Fruit fly (Drosophila melanogaster) whole organism, prepupa: ENCODE data around the gene ClC-c.
A peak's percentile ranks its signal among the peaks of the same experiment; 100 is the strongest.

Source experiments
- Blimp-1 ChIP-seq: fragments of 200-800 bp; sonication (Bioruptor generic); optimal IDR thresholded peaks from 3 replicates; lab custom pipeline; 2017; ENCODE audit warnings: missing biosample characterization, missing genetic modification characterization, mild to moderate bottlenecking, moderate library complexity, missing genetic modification reagents
- CG10631 ChIP-seq: fragments of 200-800 bp; sonication (Bioruptor generic); optimal IDR thresholded peaks from 2 replicates; lab custom pipeline; 2016; ENCODE audit warnings: missing biosample characterization, missing genetic modification characterization
- CG10669 ChIP-seq: fragments of 200-800 bp; sonication (Bioruptor generic); optimal IDR thresholded peaks from 3 replicates; lab custom pipeline; 2018; ENCODE audit warnings: missing biosample characterization, mild to moderate bottlenecking, missing genetic modification characterization, moderate library complexity
- CG11762 ChIP-seq: fragments of 200-800 bp; sonication (Bioruptor generic); optimal IDR thresholded peaks from 3 replicates; lab custom pipeline; 2016; ENCODE audit warnings: missing biosample characterization, missing genetic modification characterization; ENCODE audit not compliant: insufficient read depth
- CG11902 ChIP-seq: fragments of 200-800 bp; sonication (Bioruptor generic); optimal IDR thresholded peaks from 3 replicates; lab custom pipeline; 2016; ENCODE audit warnings: missing biosample characterization, missing genetic modification characterization
- CG15336 ChIP-seq: fragments of 200-800 bp; sonication (Bioruptor generic); IDR thresholded peaks from 2 replicates; pipeline ENCODE4 v1.3.6; 2022; ENCODE audit warnings: missing biosample characterization, missing genetic modification characterization
- CG31627 ChIP-seq: fragments of 200-800 bp; sonication (Bioruptor generic); optimal IDR thresholded peaks from 3 replicates; lab custom pipeline; 2016; ENCODE audit warnings: missing biosample characterization, missing genetic modification characterization
- CG34406 ChIP-seq: fragments of 200-800 bp; sonication (Bioruptor generic); optimal IDR thresholded peaks from 3 replicates; lab custom pipeline; 2016; ENCODE audit warnings: missing biosample characterization, missing genetic modification characterization
- CG3919 ChIP-seq: fragments of 200-800 bp; sonication (Bioruptor generic); optimal IDR thresholded peaks from 3 replicates; lab custom pipeline; 2016; ENCODE audit warnings: missing biosample characterization, missing genetic modification characterization
- CG4318 ChIP-seq: fragments of 200-800 bp; sonication (Bioruptor generic); optimal IDR thresholded peaks from 3 replicates; lab custom pipeline; 2017; ENCODE audit warnings: missing biosample characterization, mild to moderate bottlenecking, missing genetic modification characterization
- CG6163 ChIP-seq: fragments of 200-800 bp; sonication (Bioruptor generic); IDR thresholded peaks from 3 replicates; pipeline ENCODE4 v1.3.6; 2022; ENCODE audit warnings: missing biosample characterization, missing genetic modification characterization
- CG6276 ChIP-seq: fragments of 200-800 bp; sonication (Bioruptor generic); optimal IDR thresholded peaks from 2 replicates; lab custom pipeline; 2017; ENCODE audit warnings: missing biosample characterization, mild to moderate bottlenecking, missing genetic modification characterization
- CG6792 ChIP-seq: fragments of 200-800 bp; sonication (Bioruptor generic); optimal IDR thresholded peaks from 3 replicates; lab custom pipeline; 2016; ENCODE audit warnings: missing biosample characterization, missing genetic modification characterization
- CG6808 ChIP-seq: fragments of 200-800 bp; sonication (Bioruptor generic); optimal IDR thresholded peaks from 3 replicates; lab custom pipeline; 2017; ENCODE audit warnings: missing biosample characterization, missing genetic modification characterization, mild to moderate bottlenecking, moderate library complexity, missing genetic modification reagents
- CG6854 ChIP-seq: fragments of 200-800 bp; sonication (Bioruptor generic); optimal IDR thresholded peaks from 2 replicates; lab custom pipeline; 2017; ENCODE audit warnings: missing biosample characterization, mild to moderate bottlenecking, missing genetic modification characterization
- CG8119 ChIP-seq: fragments of 200-800 bp; sonication (Bioruptor generic); IDR thresholded peaks from 3 replicates; pipeline ENCODE4 v1.3.6; 2022; ENCODE audit warnings: missing biosample characterization, missing genetic modification characterization
- CG8319 ChIP-seq: fragments of 200-800 bp; sonication (Bioruptor generic); optimal IDR thresholded peaks from 3 replicates; lab custom pipeline; 2016; ENCODE audit warnings: missing biosample characterization, missing genetic modification characterization
- CG8632 ChIP-seq: fragments of 200-800 bp; sonication (Bioruptor generic); optimal IDR thresholded peaks from 3 replicates; lab custom pipeline; 2016; ENCODE audit warnings: missing biosample characterization, missing genetic modification characterization
- CG9139 ChIP-seq: fragments of 200-800 bp; sonication (Bioruptor generic); optimal IDR thresholded peaks from 3 replicates; lab custom pipeline; 2017; ENCODE audit warnings: missing biosample characterization, mild to moderate bottlenecking, missing genetic modification characterization
- Eip75B ChIP-seq: fragments of 200-800 bp; sonication (Bioruptor generic); optimal IDR thresholded peaks from 3 replicates; lab custom pipeline; 2016; ENCODE audit warnings: missing biosample characterization, missing genetic modification characterization
- Ets21C ChIP-seq: fragments of 200-800 bp; sonication (Bioruptor generic); optimal IDR thresholded peaks from 3 replicates; lab custom pipeline; 2016; ENCODE audit warnings: missing biosample characterization, missing genetic modification characterization
- Ets96B ChIP-seq: fragments of 200-800 bp; optimal IDR thresholded peaks from 2 replicates; lab custom pipeline; 2019; ENCODE audit warnings: missing biosample characterization, mild to moderate bottlenecking, missing genetic modification characterization, moderate library complexity
- Hr38 ChIP-seq: sonication (Bioruptor generic); optimal IDR thresholded peaks from 2 replicates; lab custom pipeline; 2016; ENCODE audit warnings: missing biosample characterization, missing genetic modification characterization
- Hr39 ChIP-seq: fragments of 200-800 bp; sonication (Bioruptor generic); optimal IDR thresholded peaks from 2 replicates; lab custom pipeline; 2016; ENCODE audit warnings: missing biosample characterization, missing genetic modification characterization
- Hr4 ChIP-seq: fragments of 200-800 bp; sonication (Bioruptor generic); optimal IDR thresholded peaks from 3 replicates; lab custom pipeline; 2016; ENCODE audit warnings: missing biosample characterization, missing genetic modification characterization
- Lpt ChIP-seq: fragments of 200-800 bp; sonication (Bioruptor generic); optimal IDR thresholded peaks from 3 replicates; lab custom pipeline; 2016; ENCODE audit warnings: missing biosample characterization, missing genetic modification characterization
- Met ChIP-seq: fragments of 200-800 bp; sonication (Bioruptor generic); optimal IDR thresholded peaks from 3 replicates; lab custom pipeline; 2016; ENCODE audit warnings: missing biosample characterization, missing genetic modification characterization
- OdsH ChIP-seq: fragments of 200-800 bp; sonication (Bioruptor generic); optimal IDR thresholded peaks from 3 replicates; lab custom pipeline; 2016; ENCODE audit warnings: missing biosample characterization, missing genetic modification characterization
- Sox102F ChIP-seq: fragments of 200-800 bp; sonication (Bioruptor generic); optimal IDR thresholded peaks from 2 replicates; lab custom pipeline; 2016; ENCODE audit warnings: missing biosample characterization, mild to moderate bottlenecking, missing genetic modification characterization
- Sox14 ChIP-seq: fragments of 200-800 bp; sonication (Bioruptor generic); optimal IDR thresholded peaks from 3 replicates; lab custom pipeline; 2016; ENCODE audit warnings: missing biosample characterization, missing genetic modification characterization
- Sox15 ChIP-seq: fragments of 200-800 bp; sonication (Bioruptor generic); optimal IDR thresholded peaks from 3 replicates; lab custom pipeline; 2016; ENCODE audit warnings: missing biosample characterization, missing genetic modification characterization
- achi ChIP-seq: fragments of 200-800 bp; sonication (Bioruptor generic); optimal IDR thresholded peaks from 3 replicates; lab custom pipeline; 2016; ENCODE audit warnings: missing biosample characterization, missing genetic modification characterization
- acj6 ChIP-seq: fragments of 200-800 bp; sonication (Bioruptor generic); optimal IDR thresholded peaks from 3 replicates; lab custom pipeline; 2016; ENCODE audit warnings: missing biosample characterization, missing genetic modification characterization
- cyc ChIP-seq: fragments of 200-800 bp; sonication (Bioruptor generic); optimal IDR thresholded peaks from 3 replicates; lab custom pipeline; 2016; ENCODE audit warnings: missing biosample characterization, missing genetic modification characterization
- dac ChIP-seq: fragments of 200-800 bp; sonication (Bioruptor generic); optimal IDR thresholded peaks from 2 replicates; lab custom pipeline; 2017; ENCODE audit warnings: missing biosample characterization, mild to moderate bottlenecking, missing genetic modification characterization
- dsx ChIP-seq: fragments of 200-800 bp; optimal IDR thresholded peaks from 3 replicates; lab custom pipeline; 2019; ENCODE audit warnings: missing biosample characterization, mild to moderate bottlenecking, missing genetic modification characterization, moderate library complexity; ENCODE audit not compliant: poor library complexity, severe bottlenecking
- eg ChIP-seq: fragments of 200-800 bp; sonication (Bioruptor generic); IDR thresholded peaks from 3 replicates; pipeline ENCODE4 v1.3.6; 2022; ENCODE audit warnings: missing biosample characterization, missing genetic modification characterization
- esn ChIP-seq: fragments of 200-800 bp; sonication (Bioruptor generic); optimal IDR thresholded peaks from 2 replicates; lab custom pipeline; 2016; ENCODE audit warnings: missing biosample characterization, mild to moderate bottlenecking, missing genetic modification characterization, moderate library complexity
- fd59A ChIP-seq: fragments of 200-800 bp; sonication (Bioruptor generic); optimal IDR thresholded peaks from 2 replicates; lab custom pipeline; 2017; ENCODE audit warnings: missing biosample characterization, mild to moderate bottlenecking, missing genetic modification characterization, missing genetic modification reagents
- fd85E ChIP-seq: fragments of 200-800 bp; sonication (Bioruptor generic); optimal IDR thresholded peaks from 3 replicates; lab custom pipeline; 2016; ENCODE audit warnings: missing biosample characterization, missing genetic modification characterization
- fkh ChIP-seq: fragments of 200-800 bp; sonication (Bioruptor generic); optimal IDR thresholded peaks from 3 replicates; lab custom pipeline; 2017; ENCODE audit warnings: missing biosample characterization, mild to moderate bottlenecking, missing genetic modification characterization, moderate library complexity
- lz ChIP-seq: fragments of 200-800 bp; sonication (Bioruptor generic); optimal IDR thresholded peaks from 3 replicates; lab custom pipeline; 2016; ENCODE audit warnings: missing biosample characterization, missing genetic modification characterization
- net ChIP-seq: fragments of 200-800 bp; sonication (Bioruptor generic); optimal IDR thresholded peaks from 3 replicates; lab custom pipeline; 2016; ENCODE audit warnings: missing biosample characterization, missing genetic modification characterization
- pdm3 ChIP-seq: fragments of 200-800 bp; sonication (Bioruptor generic); optimal IDR thresholded peaks from 3 replicates; lab custom pipeline; 2016; ENCODE audit warnings: missing biosample characterization, missing genetic modification characterization
- salr ChIP-seq, 2 experiments: fragments of 200-800 bp; sonication (Bioruptor generic); optimal IDR thresholded peaks; 3 replicates each; lab custom pipeline; 2016 to 2018; ENCODE audit warnings: missing biosample characterization in 2 of 2, missing genetic modification characterization in 2 of 2, mild to moderate bottlenecking in 1 of 2
- spab ChIP-seq: fragments of 200-800 bp; sonication (Bioruptor generic); optimal IDR thresholded peaks from 2 replicates; lab custom pipeline; 2017; ENCODE audit warnings: missing biosample characterization, mild to moderate bottlenecking, missing genetic modification characterization, missing genetic modification reagents
- ss ChIP-seq, 2 experiments: fragments of 200-800 bp; sonication (Bioruptor generic); optimal IDR thresholded peaks; 2 replicates in 1 of 2; 3 replicates in 1 of 2; lab custom pipeline; 2017 to 2018; ENCODE audit warnings: mild to moderate bottlenecking in 2 of 2, missing biosample characterization in 2 of 2, missing genetic modification characterization in 2 of 2, moderate library complexity in 1 of 2
- svp ChIP-seq: fragments of 200-800 bp; sonication (Bioruptor generic); peaks from one replicate; lab custom pipeline; 2016; ENCODE audit warnings: missing biosample characterization, missing genetic modification characterization
- topi ChIP-seq: fragments of 200-800 bp; sonication (Bioruptor generic); optimal IDR thresholded peaks from 3 replicates; lab custom pipeline; 2016; ENCODE audit warnings: missing biosample characterization, missing genetic modification characterization
- vri ChIP-seq: fragments of 200-800 bp; sonication (Bioruptor generic); optimal IDR thresholded peaks from 3 replicates; lab custom pipeline; 2016; ENCODE audit warnings: missing biosample characterization, mild to moderate bottlenecking, missing genetic modification characterization

Gene ClC-c

dm6 chr3L:16049955-16050886 is 40.0 kb upstream of the ClC-c start:
- peak; percentile 86 for TF ChIP-seq vri (GFP tag; lab: Kevin White, UChicago)
- no peak for TF ChIP-seq CG8632
- TF ChIP-seq CG34406: no peak
- TF ChIP-seq CG10631 (GFP tag; lab: Kevin White, UChicago): no peak
- TF ChIP-seq dsx: no peak
- no peak for TF ChIP-seq CG9139 (GFP tag; lab: Kevin White, UChicago)
- peak; percentile 67 for TF ChIP-seq CG15336 (GFP tag; lab: Robert Waterston, UW)
- TF ChIP-seq CG6808 (GFP tag; lab: Kevin White, UChicago): peak; percentile 28
- TF ChIP-seq salr (GFP tag; optimal IDR thresholded peaks at IDR 0.05; lab: Kevin White, UChicago): no peak
- TF ChIP-seq Hr4: peak; percentile 17
- peak; percentile 89 for TF ChIP-seq eg
- no peak for TF ChIP-seq Ets96B (tag; lab: Kevin White, UChicago)
- TF ChIP-seq lz (GFP tag; lab: Kevin White, UChicago): no peak
- TF ChIP-seq CG10669: no peak
- TF ChIP-seq Sox14: no peak
- TF ChIP-seq CG8119: peak; percentile 72
- TF ChIP-seq CG8319 (GFP tag; lab: Kevin White, UChicago): no peak
- no peak for TF ChIP-seq CG11902 (GFP tag; lab: Kevin White, UChicago)
- no peak for TF ChIP-seq topi (GFP tag; lab: Kevin White, UChicago)
- no peak for TF ChIP-seq CG4318 (GFP tag; lab: Kevin White, UChicago)
- TF ChIP-seq Sox102F: no peak
- TF ChIP-seq spab (GFP tag; lab: Kevin White, UChicago): no peak
- peak; percentile 94 for TF ChIP-seq fkh (GFP tag; lab: Kevin White, UChicago)
- TF ChIP-seq svp (GFP tag; lab: Kevin White, UChicago): peak; percentile 38
- no peak for TF ChIP-seq fd85E
- no peak for TF ChIP-seq achi (GFP tag; lab: Kevin White, UChicago)
- peak; percentile 8 for TF ChIP-seq pdm3 (GFP tag; lab: Kevin White, UChicago)
- peak; percentile 52 for TF ChIP-seq CG6854
- TF ChIP-seq Hr38 (GFP tag; lab: Kevin White, UChicago): no peak
- no peak for TF ChIP-seq OdsH (GFP tag; lab: Kevin White, UChicago)
- TF ChIP-seq CG6163 (GFP tag; lab: Robert Waterston, UW): peak; percentile 50
- TF ChIP-seq net: peak; percentile 25
- TF ChIP-seq CG6792 (GFP tag; lab: Kevin White, UChicago): no peak
- peak; percentile 15 to 17 for TF ChIP-seq ss (GFP tag; optimal IDR thresholded peaks at IDR 0.05; lab: Kevin White, UChicago)
- TF ChIP-seq dac (GFP tag; lab: Kevin White, UChicago): no peak
- no peak for TF ChIP-seq CG11762
- TF ChIP-seq fd59A (GFP tag; lab: Kevin White, UChicago): no peak
- no peak for TF ChIP-seq Blimp-1 (GFP tag; lab: Kevin White, UChicago)
- TF ChIP-seq CG3919 (GFP tag; lab: Kevin White, UChicago): no peak
- no peak for TF ChIP-seq acj6 (GFP tag; lab: Kevin White, UChicago)
- TF ChIP-seq Sox15 (GFP tag; lab: Kevin White, UChicago): no peak
- no peak for TF ChIP-seq CG31627 (GFP tag; lab: Kevin White, UChicago)
- TF ChIP-seq esn: no peak
- no peak for TF ChIP-seq cyc (GFP tag; lab: Kevin White, UChicago)
- TF ChIP-seq Ets21C (GFP tag; lab: Kevin White, UChicago): no peak
- peak; percentile 68 for TF ChIP-seq Lpt
- TF ChIP-seq CG6276 (GFP tag; lab: Kevin White, UChicago): peak; percentile 77
- peak; percentile 21 for TF ChIP-seq Met (GFP tag; lab: Kevin White, UChicago)
- no peak for TF ChIP-seq Eip75B (GFP tag; lab: Kevin White, UChicago)
- TF ChIP-seq Hr39 (GFP tag; lab: Kevin White, UChicago): no peak
